Fruit fly (Drosophila melanogaster) whole organism, embryonic: ENCODE measurements around the gene CG3529.

Experiments
- Antp ChIP-seq: fragments of 200-800 bp; sonication (Bioruptor generic); optimal IDR thresholded peaks from 3 replicates; lab custom pipeline; 2016; ENCODE audit warnings: missing biosample characterization, missing genetic modification characterization
- B-H2 ChIP-seq: fragments of 200-800 bp; sonication (Bioruptor generic); optimal IDR thresholded peaks from 2 replicates; lab custom pipeline; 2018; ENCODE audit warnings: missing biosample characterization, mild to moderate bottlenecking, missing genetic modification characterization
- BEAF-32 ChIP-seq: fragments of 200-800 bp; sonication (Bioruptor generic); optimal IDR thresholded peaks from 3 replicates; lab custom pipeline; 2017; ENCODE audit warnings: missing biosample characterization, missing genetic modification characterization, mild to moderate bottlenecking, moderate library complexity, missing genetic modification reagents
- CG10654 ChIP-seq: fragments of 200-800 bp; sonication (Bioruptor generic); optimal IDR thresholded peaks from 2 replicates; lab custom pipeline; 2016; ENCODE audit warnings: missing biosample characterization, missing genetic modification characterization
- CG11456 ChIP-seq: fragments of 200-800 bp; sonication (Bioruptor generic); IDR thresholded peaks from 3 replicates; pipeline ENCODE4 v1.3.6; 2022; ENCODE audit warnings: missing biosample characterization, missing genetic modification characterization
- CG11696 ChIP-seq: fragments of 200-800 bp; sonication (Bioruptor generic); IDR thresholded peaks from 2 replicates; pipeline ENCODE4 v1.3.6; 2022; ENCODE audit warnings: missing biosample characterization, missing genetic modification characterization
- CG12744 ChIP-seq: fragments of 200-800 bp; sonication (Bioruptor generic); optimal IDR thresholded peaks from 2 replicates; lab custom pipeline; 2016; ENCODE audit warnings: missing biosample characterization, missing genetic modification characterization
- CG15479 ChIP-seq: fragments of 200-800 bp; sonication (Bioruptor generic); optimal IDR thresholded peaks from 3 replicates; lab custom pipeline; 2019; ENCODE audit warnings: missing biosample characterization, mild to moderate bottlenecking, missing genetic modification characterization, moderate library complexity
- CG15696 ChIP-seq: fragments of 200-800 bp; sonication (Bioruptor generic); optimal IDR thresholded peaks from 2 replicates; lab custom pipeline; 2019; ENCODE audit warnings: missing biosample characterization, mild to moderate bottlenecking, missing genetic modification characterization, moderate library complexity
- CG1792 ChIP-seq: fragments of 200-800 bp; sonication (Bioruptor generic); optimal IDR thresholded peaks from 2 replicates; lab custom pipeline; 2016; ENCODE audit warnings: missing biosample characterization, missing genetic modification characterization
- CG18262 ChIP-seq: fragments of 200-800 bp; optimal IDR thresholded peaks from 3 replicates; lab custom pipeline; 2019; ENCODE audit warnings: missing biosample characterization, mild to moderate bottlenecking, missing genetic modification characterization, moderate library complexity
- CG18476 ChIP-seq: fragments of 200-800 bp; sonication (Bioruptor generic); optimal IDR thresholded peaks from 2 replicates; lab custom pipeline; 2016; ENCODE audit warnings: missing biosample characterization, mild to moderate bottlenecking, missing genetic modification characterization
- CG2116 ChIP-seq: fragments of 200-800 bp; sonication (Bioruptor generic); optimal IDR thresholded peaks from 3 replicates; lab custom pipeline; 2018; ENCODE audit warnings: missing biosample characterization, mild to moderate bottlenecking, missing genetic modification characterization
- CG2712 ChIP-seq: fragments of 200-800 bp; optimal IDR thresholded peaks from 3 replicates; lab custom pipeline; 2019; ENCODE audit warnings: missing biosample characterization, mild to moderate bottlenecking, missing genetic modification characterization, moderate library complexity
- CG32767 ChIP-seq: fragments of 200-800 bp; sonication (Bioruptor generic); IDR thresholded peaks from 2 replicates; pipeline ENCODE4 v1.3.6; 2022; ENCODE audit warnings: missing biosample characterization, missing genetic modification characterization
- CG8388 ChIP-seq: fragments of 200-800 bp; sonication (Bioruptor generic); optimal IDR thresholded peaks from 2 replicates; lab custom pipeline; 2019; ENCODE audit warnings: missing biosample characterization, mild to moderate bottlenecking, missing genetic modification characterization, moderate library complexity
- CG9817 ChIP-seq: fragments of 200-800 bp; sonication (Bioruptor generic); optimal IDR thresholded peaks from 2 replicates; lab custom pipeline; 2018; ENCODE audit warnings: missing biosample characterization, mild to moderate bottlenecking, missing genetic modification characterization, moderate library complexity
- Chrac-16 ChIP-seq: fragments of 200-800 bp; sonication (Bioruptor generic); optimal IDR thresholded peaks from 3 replicates; lab custom pipeline; 2016; ENCODE audit warnings: missing biosample characterization, missing genetic modification characterization
- Dbx ChIP-seq: fragments of 200-800 bp; sonication (Bioruptor generic); IDR thresholded peaks from 3 replicates; pipeline ENCODE4 v1.3.6; 2022; ENCODE audit warnings: missing biosample characterization, missing genetic modification characterization
- Dp ChIP-seq: fragments of 200-800 bp; sonication (Bioruptor generic); optimal IDR thresholded peaks from 2 replicates; lab custom pipeline; 2018; ENCODE audit warnings: missing biosample characterization, mild to moderate bottlenecking, missing genetic modification characterization, moderate library complexity
- Fer1 ChIP-seq: fragments of 200-800 bp; sonication (Bioruptor generic); optimal IDR thresholded peaks from 2 replicates; lab custom pipeline; 2017; ENCODE audit warnings: missing biosample characterization, mild to moderate bottlenecking, missing genetic modification characterization
- H15 ChIP-seq: fragments of 200-800 bp; sonication (Bioruptor generic); IDR thresholded peaks from 3 replicates; pipeline ENCODE4 v1.3.6; 2022; ENCODE audit warnings: missing biosample characterization, missing genetic modification characterization
- Hmx ChIP-seq: fragments of 200-800 bp; sonication (Bioruptor generic); optimal IDR thresholded peaks from 2 replicates; lab custom pipeline; 2016; ENCODE audit warnings: missing biosample characterization, missing genetic modification characterization
- MESR4 ChIP-seq: fragments of 200-800 bp; sonication (Bioruptor generic); optimal IDR thresholded peaks from 2 replicates; lab custom pipeline; 2018; ENCODE audit warnings: missing biosample characterization, mild to moderate bottlenecking, missing genetic modification characterization, moderate library complexity
- Ravus ChIP-seq: fragments of 200-800 bp; sonication (Bioruptor generic); IDR thresholded peaks from 2 replicates; pipeline ENCODE4 v1.3.6; 2022; ENCODE audit warnings: missing biosample characterization, missing genetic modification characterization
- Sox100B ChIP-seq: fragments of 200-800 bp; sonication (Bioruptor generic); optimal IDR thresholded peaks from 3 replicates; lab custom pipeline; 2018; ENCODE audit warnings: missing biosample characterization, mild to moderate bottlenecking, missing genetic modification characterization
- Sox102F ChIP-seq: fragments of 200-800 bp; sonication (Bioruptor generic); optimal IDR thresholded peaks from 2 replicates; lab custom pipeline; 2018; ENCODE audit warnings: missing biosample characterization, mild to moderate bottlenecking, missing genetic modification characterization, moderate library complexity
- Trl ChIP-seq, 3 experiments: fragments of >200 bp in 2 of 3; fragments of 200-800 bp in 1 of 3; sonication (Bioruptor generic) in 1 of 3; optimal IDR thresholded peaks; 2 replicates in 1 of 3; 3 replicates in 2 of 3; lab custom pipeline; 2016 to 2017; ENCODE audit warnings: missing biosample characterization in 1 of 3, missing genetic modification characterization in 1 of 3
- Vsx1 ChIP-seq: fragments of 200-800 bp; sonication (Bioruptor generic); optimal IDR thresholded peaks from 2 replicates; lab custom pipeline; 2017; ENCODE audit warnings: missing biosample characterization, mild to moderate bottlenecking, missing genetic modification characterization, missing genetic modification reagents
- Xrp1 ChIP-seq: fragments of 200-800 bp; sonication (Bioruptor generic); IDR thresholded peaks from 2 replicates; pipeline ENCODE4 v1.3.6; 2022; ENCODE audit warnings: missing biosample characterization, missing genetic modification characterization
- ci ChIP-seq: fragments of 200-800 bp; sonication (Bioruptor generic); IDR thresholded peaks from 3 replicates; pipeline ENCODE4 v1.3.6; 2022; ENCODE audit warnings: missing biosample characterization, missing genetic modification characterization
- disco-r ChIP-seq: fragments of 200-800 bp; sonication (Bioruptor generic); optimal IDR thresholded peaks from 2 replicates; lab custom pipeline; 2016; ENCODE audit warnings: missing biosample characterization, missing genetic modification characterization
- dysf ChIP-seq: fragments of 200-800 bp; sonication (Bioruptor generic); IDR thresholded peaks from 3 replicates; pipeline ENCODE4 v1.3.6; 2022; ENCODE audit warnings: missing biosample characterization, missing genetic modification characterization
- h ChIP-seq: fragments of >200 bp; optimal IDR thresholded peaks from 2 replicates; lab custom pipeline; 2017
- her ChIP-seq: fragments of 200-800 bp; sonication (Bioruptor generic); optimal IDR thresholded peaks from 2 replicates; lab custom pipeline; 2016; ENCODE audit warnings: missing biosample characterization, missing genetic modification characterization
- hkb ChIP-seq, 2 experiments: fragments of 200-800 bp in 1 of 2; fragments of >200 bp in 1 of 2; sonication (Bioruptor generic) in 1 of 2; IDR thresholded peaks in 1 of 2; optimal IDR thresholded peaks in 1 of 2; 2 replicates each; pipeline versions ENCODE4 v1.3.6 to Lab custom; 2017 to 2022; ENCODE audit warnings: missing biosample characterization in 1 of 2, missing genetic modification characterization in 1 of 2
- lilli ChIP-seq: fragments of 200-800 bp; sonication (Bioruptor generic); optimal IDR thresholded peaks from 3 replicates; lab custom pipeline; 2016; ENCODE audit warnings: missing biosample characterization, missing genetic modification characterization
- lola ChIP-seq, 3 experiments: fragments of >200 bp in 2 of 3; fragments of 200-800 bp in 1 of 3; sonication (Bioruptor generic) in 1 of 3; optimal IDR thresholded peaks; 2 replicates each; lab custom pipeline; 2017 to 2019; ENCODE audit warnings: missing biosample characterization in 3 of 3, missing genetic modification characterization in 3 of 3, mild to moderate bottlenecking in 1 of 3, moderate library complexity in 1 of 3
- nmo ChIP-seq: fragments of 200-800 bp; sonication (Bioruptor generic); optimal IDR thresholded peaks from 2 replicates; lab custom pipeline; 2018; ENCODE audit warnings: missing biosample characterization, mild to moderate bottlenecking, missing genetic modification characterization, moderate library complexity
- oc ChIP-seq: fragments of 200-800 bp; sonication (Bioruptor generic); optimal IDR thresholded peaks from 2 replicates; lab custom pipeline; 2018; ENCODE audit warnings: missing biosample characterization, mild to moderate bottlenecking, missing genetic modification characterization, moderate library complexity
- org-1 ChIP-seq: fragments of 200-800 bp; sonication (Bioruptor generic); optimal IDR thresholded peaks from 2 replicates; lab custom pipeline; 2017; ENCODE audit warnings: missing biosample characterization, missing genetic modification characterization
- rib ChIP-seq: fragments of 200-800 bp; sonication (Bioruptor generic); IDR thresholded peaks from 2 replicates; pipeline ENCODE4 v1.3.6; 2022; ENCODE audit warnings: missing biosample characterization, missing genetic modification characterization
- slbo ChIP-seq: fragments of 200-800 bp; sonication (Bioruptor generic); IDR thresholded peaks from 2 replicates; pipeline ENCODE4 v1.3.6; 2022; ENCODE audit warnings: missing biosample characterization, missing genetic modification characterization
- sna ChIP-seq: fragments of 200-800 bp; sonication (Bioruptor generic); IDR thresholded peaks from 2 replicates; pipeline ENCODE4 v1.3.6; 2022; ENCODE audit warnings: missing biosample characterization, missing genetic modification characterization; ENCODE audit not compliant: partially characterized antibody
- sr ChIP-seq: fragments of 200-800 bp; sonication (Bioruptor generic); IDR thresholded peaks from 3 replicates; pipeline ENCODE4 v1.3.6; 2022; ENCODE audit warnings: missing biosample characterization, missing genetic modification characterization
- twi ChIP-seq: fragments of 200-800 bp; optimal IDR thresholded peaks from 2 replicates; lab custom pipeline; 2019; ENCODE audit warnings: missing biosample characterization, mild to moderate bottlenecking, missing genetic modification characterization, moderate library complexity
- usp ChIP-seq: fragments of >200 bp; optimal IDR thresholded peaks from 2 replicates; lab custom pipeline; 2017; ENCODE audit warnings: missing biosample characterization, missing genetic modification characterization
- vnd ChIP-seq: fragments of 200-800 bp; sonication (Bioruptor generic); IDR thresholded peaks from 3 replicates; pipeline ENCODE4 v1.3.6; 2022; ENCODE audit warnings: missing biosample characterization, missing genetic modification characterization; ENCODE audit not compliant: partially characterized antibody
- zfh2 ChIP-seq: fragments of 200-800 bp; sonication (Bioruptor generic); optimal IDR thresholded peaks from 2 replicates; lab custom pipeline; 2016; ENCODE audit warnings: missing biosample characterization, missing genetic modification characterization

CG3529 gene

DNA sequence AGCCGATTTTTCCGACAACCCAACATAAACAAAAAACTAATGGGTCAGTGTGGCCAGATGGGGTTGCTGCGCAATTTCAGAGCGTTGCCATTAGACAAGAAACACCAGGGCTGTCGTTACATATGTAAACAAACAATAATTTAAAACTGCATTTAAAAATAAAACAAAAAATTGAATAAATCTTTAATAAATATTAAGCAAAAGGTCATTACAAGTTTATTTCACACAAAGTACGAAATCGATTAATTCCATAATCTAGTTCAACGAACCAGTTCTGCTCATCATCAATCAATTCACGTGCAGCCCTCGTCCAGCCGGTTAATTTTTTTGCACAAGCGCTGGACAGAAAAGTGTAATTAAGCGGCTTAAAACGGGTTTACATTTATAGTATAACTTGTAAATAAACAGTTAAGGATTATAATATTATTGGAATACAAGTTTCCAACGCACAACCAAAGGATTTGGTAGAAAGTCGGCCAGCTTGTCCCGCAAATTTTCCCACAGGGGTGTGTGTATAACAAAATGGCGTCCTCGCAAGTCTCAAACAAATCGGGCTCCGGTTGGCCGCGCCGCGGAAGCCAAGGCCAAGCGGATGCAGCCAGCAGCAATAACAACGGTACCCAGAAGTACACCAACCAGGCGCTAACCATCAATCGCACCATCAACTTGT is 35.8 kb upstream of the CG3529 start, which contains the start of the genes CG4022 and Cpsf5 (continued):
- peak; percentile 48 for TF ChIP-seq Antp (GFP tag; lab: Kevin White, UChicago)
- no peak for TF ChIP-seq Vsx1 (GFP tag; lab: Kevin White, UChicago)
- TF ChIP-seq lola (GFP tag; optimal IDR thresholded peaks at IDR 0.05; lab: Kevin White, UChicago): peak in 1 of 3 experiments; percentile 84
- peak; percentile 91 for TF ChIP-seq CG2712 (tag; lab: Kevin White, UChicago)
- TF ChIP-seq org-1: peak; percentile 45
- TF ChIP-seq H15: peak; percentile 69; the same call in 2 of the 3 replicates
- TF ChIP-seq nmo (GFP tag; lab: Kevin White, UChicago): peak; percentile 91
- peak; percentile 72 for TF ChIP-seq zfh2 (GFP tag; lab: Kevin White, UChicago)
- no peak for TF ChIP-seq h (lab: Kevin White, UChicago)
- peak; percentile 85 for TF ChIP-seq Chrac-16 (GFP tag; lab: Kevin White, UChicago)
- peak; percentile 63 for TF ChIP-seq oc (tag; lab: Kevin White, UChicago)
- TF ChIP-seq usp (GFP tag; lab: Kevin White, UChicago): no peak
- peak; percentile 84 for TF ChIP-seq CG18262 (tag; lab: Kevin White, UChicago)
- TF ChIP-seq hkb (optimal IDR thresholded peaks at IDR 0.05; lab: Kevin White, UChicago): no peak
- peak; percentile 87 for TF ChIP-seq hkb (GFP tag; IDR thresholded peaks at IDR 0.05; lab: Robert Waterston, UW)
- peak; percentile 89 for TF ChIP-seq B-H2 (GFP tag; lab: Kevin White, UChicago)
- TF ChIP-seq Trl (optimal IDR thresholded peaks at IDR 0.05; lab: Kevin White, UChicago): no peak
- peak; percentile 57 for TF ChIP-seq Trl (GFP tag; optimal IDR thresholded peaks at IDR 0.05; lab: Kevin White, UChicago)
- no peak for TF ChIP-seq sna (GFP tag; lab: Robert Waterston, UW)
- peak; percentile 83 for TF ChIP-seq CG2116 (GFP tag; lab: Kevin White, UChicago)
- TF ChIP-seq twi (tag; lab: Kevin White, UChicago): peak; percentile 83
- TF ChIP-seq Dp (GFP tag; lab: Kevin White, UChicago): peak; percentile 28
- TF ChIP-seq lilli: peak; percentile 90
- peak; percentile 91 for TF ChIP-seq CG32767
- TF ChIP-seq disco-r (GFP tag; lab: Kevin White, UChicago): no peak
- TF ChIP-seq vnd (GFP tag; lab: Robert Waterston, UW): no peak
- TF ChIP-seq CG12744 (GFP tag; lab: Kevin White, UChicago): peak; percentile 62
- peak; percentile 89 for TF ChIP-seq Xrp1 (GFP tag; lab: Robert Waterston, UW)
- TF ChIP-seq CG8388 (GFP tag; lab: Kevin White, UChicago): peak; percentile 78
- peak; percentile 25; the same call in 1 of the 2 replicates for TF ChIP-seq Ravus (GFP tag; lab: Robert Waterston, UW)
- peak; percentile 93 for TF ChIP-seq Dbx (GFP tag; lab: Robert Waterston, UW)
- peak; percentile 71 for TF ChIP-seq Sox100B (GFP tag; lab: Kevin White, UChicago)
- peak; percentile 78; the same call in 2 of the 3 replicates for TF ChIP-seq CG11456 (GFP tag; lab: Robert Waterston, UW)
- peak; percentile 90 for TF ChIP-seq ci
- TF ChIP-seq CG10654 (GFP tag; lab: Kevin White, UChicago): peak; percentile 80
- TF ChIP-seq dysf (GFP tag; lab: Robert Waterston, UW): peak; percentile 84
- TF ChIP-seq CG9817: peak; percentile 90
- peak; percentile 52 for TF ChIP-seq BEAF-32 (GFP tag; lab: Kevin White, UChicago)
- no peak for TF ChIP-seq her (GFP tag; lab: Kevin White, UChicago)
- TF ChIP-seq CG1792 (GFP tag; lab: Kevin White, UChicago): peak; percentile 55
- peak; percentile 44 for TF ChIP-seq Hmx (GFP tag; lab: Kevin White, UChicago)
- TF ChIP-seq MESR4: peak; percentile 50
- peak; percentile 90 for TF ChIP-seq slbo
- TF ChIP-seq CG18476 (GFP tag; lab: Kevin White, UChicago): peak; percentile 68
- 0 out of 3 replicates have a peak, but pooled peaks have one; percentile 17 for TF ChIP-seq sr
- peak; percentile 82 for TF ChIP-seq Sox102F
- peak; percentile 61 for TF ChIP-seq CG11696
- peak; percentile 82 for TF ChIP-seq Fer1
- TF ChIP-seq rib: peak; percentile 89; the same call in 1 of the 2 replicates
- peak; percentile 85 for TF ChIP-seq CG15696
- peak; percentile 66 for TF ChIP-seq CG15479 (GFP tag; lab: Kevin White, UChicago)
